Worm (Caenorhabditis elegans) whole organism, young adult: Measurements from ENCODE around the gene alr-1.

Source experiments
- F49E8.2 ChIP-seq: sonication (generic microtip); optimal IDR thresholded peaks from 3 replicates; lab custom pipeline; 2017; ENCODE audit warnings: missing genetic modification characterization, mild to moderate bottlenecking, missing compliant biosample characterization, antibody characterized with exemption, moderate library complexity; ENCODE audit not compliant: insufficient read depth
- efl-1 ChIP-seq: fragments of 150-350 bp; optimal IDR thresholded peaks from 2 replicates; lab custom pipeline; 2014; ENCODE audit warnings: missing biosample characterization, missing genetic modification reagents, missing genetic modification characterization
- lag-1 ChIP-seq: fragments of 200-800 bp; sonication (Bioruptor generic); IDR thresholded peaks from 2 replicates; pipeline ENCODE4 v1.3.6; 2022; ENCODE audit warnings: missing genetic modification reagents, missing genetic modification characterization, missing compliant biosample characterization
- lin-54 ChIP-seq: fragments of 200-800 bp; sonication (Bioruptor generic); optimal IDR thresholded peaks from 2 replicates; lab custom pipeline; 2018; ENCODE audit warnings: mild to moderate bottlenecking, missing genetic modification characterization, missing compliant biosample characterization
- rec-8 ChIP-seq, 2 experiments: sonication (generic microtip); optimal IDR thresholded peaks; 2 replicates each; lab custom pipeline; 2016; ENCODE audit warnings: mild to moderate bottlenecking in 2 of 2, missing genetic modification characterization in 2 of 2, missing genetic modification reagents in 2 of 2, missing genotype in 2 of 2, missing biosample characterization in 1 of 2, missing compliant biosample characterization in 1 of 2, moderate library complexity in 1 of 2
- snpc-4 ChIP-seq, 5 experiments: fragments of 150-350 bp in 1 of 5; sonication (generic microtip) in 4 of 5; optimal IDR thresholded peaks; 2 replicates each; lab custom pipeline; 2014 to 2018; ENCODE audit warnings: missing genetic modification characterization in 5 of 5, missing biosample characterization in 3 of 5, antibody characterized with exemption in 2 of 5, mild to moderate bottlenecking in 2 of 5, missing compliant biosample characterization in 2 of 5, missing genotype in 2 of 5, moderate library complexity in 2 of 5, missing genetic modification reagents in 1 of 5

- TF ChIP-seq lin-54 (no peak), efl-1 (no peak), snpc-4 (GFP tag; optimal IDR thresholded peaks at IDR 0.05; lab: Kevin White, UChicago) (no peak), snpc-4 (tag; optimal IDR thresholded peaks at IDR 0.05; lab: Kevin White, UChicago) (no peak), F49E8.2 (tag; lab: Kevin White, UChicago) (no peak), lag-1 (GFP tag; lab: Robert Waterston, UW) (no peak), rec-8 (tag; optimal IDR thresholded peaks at IDR 0.05; lab: Kevin White, UChicago) (no peak)
Measured at ce11 chrX:11107076-11107475, 18.3 kb downstream of the alr-1 start, which contains the start of gene clc-17.
